Fruit fly (Drosophila melanogaster): Measurements from ENCODE around the gene Skel.

Gene Skel

DNA sequence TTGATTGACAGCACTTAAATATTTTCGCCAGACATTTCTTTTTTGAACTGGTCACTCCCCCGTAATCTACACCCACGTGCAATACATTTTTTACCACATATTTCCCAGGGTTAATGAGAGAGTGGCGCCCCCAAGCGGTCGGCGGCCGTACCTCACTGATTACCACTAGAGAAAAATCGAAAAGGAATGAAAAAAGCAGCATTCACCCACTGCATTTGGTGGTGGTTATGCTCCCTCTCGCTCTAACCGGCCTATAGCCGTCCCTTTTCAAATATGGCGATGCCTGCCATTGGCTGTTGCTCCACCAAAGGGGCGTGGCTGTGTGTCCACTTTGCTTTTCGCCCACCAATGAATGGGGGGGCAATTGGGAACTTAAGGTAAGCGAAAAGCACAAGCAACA is 21.8 kb upstream of the Skel start (continued):
- TF ChIP-seq da (GFP tag; optimal IDR thresholded peaks at IDR 0.05) (no peak), CG7928 (GFP tag; optimal IDR thresholded peaks at IDR 0.05) (no peak), Trl (optimal IDR thresholded peaks at IDR 0.05) (no peak), Trl (GFP tag; optimal IDR thresholded peaks at IDR 0.05) (peak; percentile 44), CG16813 (GFP tag; IDR thresholded peaks at IDR 0.05; ENCODE audit: partially characterized antibody) (peak; percentile 15; the same call in 1 of the 3 replicates), sna (GFP tag; IDR thresholded peaks at IDR 0.05; ENCODE audit: partially characterized antibody) (0 out of 2 replicates have a peak, but pooled peaks have one; percentile 39), CG13624 (GFP tag; optimal IDR thresholded peaks at IDR 0.05) (no peak), CG11093 (GFP tag; IDR thresholded peaks at IDR 0.05) (no peak), wek (GFP tag; optimal IDR thresholded peaks at IDR 0.05) (peak; percentile 55), CG12071 (GFP tag; optimal IDR thresholded peaks at IDR 0.05) (peak; percentile 82), usp (GFP tag; optimal IDR thresholded peaks at IDR 0.05) (no peak), tin (GFP tag; optimal IDR thresholded peaks at IDR 0.05) (peak; percentile 32), hth (optimal IDR thresholded peaks at IDR 0.05) (no peak), CG13894 (tag; optimal IDR thresholded peaks at IDR 0.05) (no peak), oc (tag; optimal IDR thresholded peaks at IDR 0.05) (peak; percentile 74), ase (GFP tag; IDR thresholded peaks at IDR 0.05) (peak; percentile 70; the same call in 2 of the 3 replicates), CG5180 (GFP tag; optimal IDR thresholded peaks at IDR 0.05) (peak; percentile 45), CG14965 (GFP tag; optimal IDR thresholded peaks at IDR 0.05; ENCODE audit: borderline replicate concordance) (peak; percentile 98), Sry-β (GFP tag; optimal IDR thresholded peaks at IDR 0.05) (peak; percentile 31), Eip74EF (GFP tag; optimal IDR thresholded peaks at IDR 0.05) (no peak), Deaf1 (tag; optimal IDR thresholded peaks at IDR 0.05) (peak; percentile 64), CG14667 (GFP tag; IDR thresholded peaks at IDR 0.05) (no peak), CG4424 (GFP tag; optimal IDR thresholded peaks at IDR 0.05) (peak; percentile 72), ewg (GFP tag; optimal IDR thresholded peaks at IDR 0.05) (peak; percentile 46), en (GFP tag; optimal IDR thresholded peaks at IDR 0.05) (peak; percentile 38), Nf-YA (GFP tag; IDR thresholded peaks at IDR 0.05) (peak; percentile 98), Drgx (GFP tag; IDR thresholded peaks at IDR 0.05) (peak; percentile 74), B-H2 (GFP tag; optimal IDR thresholded peaks at IDR 0.05) (no peak), CoRest (tag; optimal IDR thresholded peaks at IDR 0.05) (peak; percentile 65), HmgZ (tag; optimal IDR thresholded peaks at IDR 0.05) (peak; percentile 48), grn (GFP tag; optimal IDR thresholded peaks at IDR 0.05) (peak; percentile 9), salm (tag; optimal IDR thresholded peaks at IDR 0.05) (peak; percentile 13), CG8924 (tag; optimal IDR thresholded peaks at IDR 0.05) (peak; percentile 38), gcm (GFP tag; optimal IDR thresholded peaks at IDR 0.05) (peak; percentile 57), CG15479 (GFP tag; optimal IDR thresholded peaks at IDR 0.05) (no peak), sd (tag; optimal IDR thresholded peaks at IDR 0.05) (peak; percentile 50), ems (GFP tag; optimal IDR thresholded peaks at IDR 0.05) (no peak), crc (GFP tag; optimal IDR thresholded peaks at IDR 0.05) (no peak), stwl (tag; optimal IDR thresholded peaks at IDR 0.05) (peak; percentile 61), CG30020 (tag; optimal IDR thresholded peaks at IDR 0.05) (no peak), Xbp1 (GFP tag; optimal IDR thresholded peaks at IDR 0.05) (peak; percentile 52), CG18011 (GFP tag; optimal IDR thresholded peaks at IDR 0.05) (no peak), her (GFP tag; optimal IDR thresholded peaks at IDR 0.05) (peak; percentile 17), CrebB (tag; optimal IDR thresholded peaks at IDR 0.05) (peak; percentile 3), MTF-1 (GFP tag; optimal IDR thresholded peaks at IDR 0.05; ENCODE audit: borderline replicate concordance) (peak; percentile 85), CG2678 (tag; optimal IDR thresholded peaks at IDR 0.05) (peak; percentile 37), Kr (GFP tag; optimal IDR thresholded peaks at IDR 0.05) (no peak), eyg (GFP tag; optimal IDR thresholded peaks at IDR 0.05) (peak; percentile 15), CG31388 (GFP tag; optimal IDR thresholded peaks at IDR 0.05) (no peak), Bdp1 (GFP tag; optimal IDR thresholded peaks at IDR 0.05) (no peak), CG18764 (GFP tag; optimal IDR thresholded peaks at IDR 0.05) (peak; percentile 20)

All from whole organism, embryonic.